Fruit fly (Drosophila melanogaster) whole organism: ENCODE results near the gene CG8289.

Source experiments
- CG8478 ChIP-seq: fragments of >200 bp; optimal IDR thresholded peaks from 2 replicates; lab custom pipeline; 2018; ENCODE audit warnings: inconsistent platforms
- EcR ChIP-seq, 2 experiments: fragments of >200 bp; optimal IDR thresholded peaks; 2 replicates each; lab custom pipeline; 2017; ENCODE audit warnings: missing biosample characterization in 2 of 2, missing genetic modification characterization in 2 of 2, missing genetic modification reagents in 2 of 2
- pan ChIP-seq: fragments of >200 bp; optimal IDR thresholded peaks from 2 replicates; lab custom pipeline; 2017
- usp ChIP-seq: fragments of >200 bp; optimal IDR thresholded peaks from 2 replicates; lab custom pipeline; 2017; ENCODE audit warnings: missing biosample characterization, missing genetic modification characterization, mixed read lengths

dm6 chrX:17683506-17683858 lies 47.6 kb upstream of the CG8289 start:
- TF ChIP-seq EcR (GFP tag; optimal IDR thresholded peaks at IDR 0.05; lab: Kevin White, UChicago) (no peak), CG8478 (lab: Kevin White, UChicago) (no peak), usp (GFP tag; lab: Kevin White, UChicago) (no peak), pan (lab: Kevin White, UChicago) (no peak)
